Worm (Caenorhabditis elegans): ENCODE measurements around the gene nas-23.

The nas-23 gene

DNA sequence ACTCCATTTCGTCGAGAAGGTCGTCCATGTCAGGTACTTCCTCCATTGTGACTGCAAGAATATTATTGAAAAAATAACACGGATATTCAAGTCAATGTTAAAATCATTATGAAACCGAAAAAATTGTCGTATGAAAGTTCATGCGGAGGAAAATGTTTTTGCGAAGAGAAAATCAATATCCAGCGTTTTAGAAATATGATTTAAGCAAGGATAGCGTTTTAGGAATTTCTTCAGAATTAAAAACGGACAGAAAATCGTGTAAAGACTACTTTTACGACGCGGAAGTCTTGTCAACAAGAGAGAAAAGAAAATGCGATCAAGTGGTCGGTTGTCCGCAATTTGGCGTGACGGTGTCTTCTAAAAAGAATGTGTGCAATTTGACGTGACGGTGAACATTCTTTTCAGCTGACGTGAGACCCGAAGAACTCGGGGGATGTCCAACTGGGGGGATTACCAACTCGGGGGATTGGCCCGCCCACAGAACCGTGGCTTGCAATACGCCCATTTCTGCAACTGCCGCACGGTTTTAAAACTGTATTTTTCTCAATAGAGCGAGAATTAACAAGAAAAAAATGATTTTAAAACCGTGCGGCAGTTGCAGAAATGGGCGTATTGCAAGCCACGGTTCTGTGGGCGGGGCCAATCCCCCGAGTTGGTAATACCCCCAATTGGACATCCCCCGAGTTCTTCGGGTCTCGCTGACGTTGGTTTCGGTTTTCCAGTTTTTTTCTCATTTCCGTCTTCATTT, 14.8 kb downstream of the nas-23 start, which contains the start of the genes aka-1 and ubc-6 (continued):
- peak; percentile 78 for TF ChIP-seq mes-2 (tag; optimal IDR thresholded peaks at IDR 0.05; ENCODE audit: poor library complexity, severe bottlenecking)
- peak; percentile 14 for TF ChIP-seq ztf-7 (tag; optimal IDR thresholded peaks at IDR 0.05)
- TF ChIP-seq snpc-4 (tag; optimal IDR thresholded peaks at IDR 0.05), result no peak
- TF ChIP-seq nhr-42 (GFP tag; IDR thresholded peaks at IDR 0.05), result peak; percentile 94
- peak; percentile 87 for TF ChIP-seq lin-1 (GFP tag; IDR thresholded peaks at IDR 0.05)
- peak; percentile 89 for TF ChIP-seq nhr-102 (tag; optimal IDR thresholded peaks at IDR 0.05)
- no peak for TF ChIP-seq ama-1 (optimal IDR thresholded peaks at IDR 0.05)
- TF ChIP-seq zfp-2 (tag; optimal IDR thresholded peaks at IDR 0.05), result peak; percentile 60
- no peak for TF ChIP-seq attf-4 (tag; optimal IDR thresholded peaks at IDR 0.05)
- TF ChIP-seq fkh-10 (GFP tag; optimal IDR thresholded peaks at IDR 0.05), result peak; percentile 47
- no peak for TF ChIP-seq ceh-28 (tag; optimal IDR thresholded peaks at IDR 0.05)
- no peak for TF ChIP-seq F26F4.8 (GFP tag; conservative IDR thresholded peaks at IDR 0.05)
- no peak for TF ChIP-seq egl-27 (tag; optimal IDR thresholded peaks at IDR 0.05)
- peak; percentile 72 to 86 for TF ChIP-seq lsy-2 (tag; optimal IDR thresholded peaks at IDR 0.05)
- TF ChIP-seq T26A8.4 (GFP tag; IDR thresholded peaks at IDR 0.05), result peak; percentile 95
- TF ChIP-seq nhr-76 (tag; optimal IDR thresholded peaks at IDR 0.05), result peak; percentile 8
- TF ChIP-seq ces-1 (GFP tag; optimal IDR thresholded peaks at IDR 0.05), result peak; percentile 24

DNA sequence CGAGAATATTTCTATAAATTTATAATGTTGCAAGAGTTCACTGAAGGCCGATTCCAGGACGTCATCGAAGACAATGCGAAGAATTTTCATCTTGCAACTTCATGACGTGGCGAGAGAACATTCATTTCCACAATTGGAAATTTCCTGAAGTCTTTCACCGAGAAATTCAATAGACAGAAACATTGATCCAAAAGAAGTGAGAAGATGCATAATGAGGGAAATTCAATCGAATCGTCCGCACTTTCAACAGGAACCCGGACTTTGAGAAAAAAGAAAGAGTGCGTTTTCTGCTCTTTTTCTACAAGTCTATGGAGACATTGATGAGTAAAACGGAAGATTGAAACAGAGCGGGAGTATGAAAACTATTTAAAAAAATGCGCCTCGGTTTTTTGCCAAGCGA, 24.2 kb downstream of the nas-23 start:
- peak; percentile 64 for TF ChIP-seq fkh-10 (GFP tag; optimal IDR thresholded peaks at IDR 0.05)
- no peak for TF ChIP-seq hlh-30 (tag; optimal IDR thresholded peaks at IDR 0.05; ENCODE audit: insufficient read depth)
- TF ChIP-seq ces-1 (GFP tag; optimal IDR thresholded peaks at IDR 0.05), result peak; percentile 40
- TF ChIP-seq madf-5 (GFP tag; IDR thresholded peaks at IDR 0.05), result no peak

DNA sequence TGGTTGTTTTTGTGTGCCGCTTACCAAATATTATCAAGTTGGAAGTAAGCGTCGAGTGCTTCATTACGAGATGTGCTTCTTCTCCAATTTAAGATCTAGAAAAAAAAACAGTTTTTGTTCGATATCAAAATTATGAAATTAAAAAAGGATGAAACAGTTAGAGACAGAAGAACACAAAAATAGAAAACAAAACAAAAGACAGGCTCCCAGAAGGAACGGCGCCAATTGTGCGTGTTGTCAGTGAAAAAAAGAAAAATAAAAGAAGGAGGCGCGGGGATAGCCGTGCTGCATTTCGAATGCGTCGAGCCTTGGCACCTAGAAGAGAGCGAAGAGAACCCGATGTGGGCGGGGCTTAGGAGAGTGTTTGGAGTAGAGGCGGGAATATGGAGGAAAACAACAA, 28.0 kb downstream of the nas-23 start, which contains the start of gene sro-1:
TSS of gene sro-1 (minus strand) at position 101 of the 400 bp plus-strand sequence.
- TF ChIP-seq ceh-32 (tag; optimal IDR thresholded peaks at IDR 0.05; ENCODE audit: poor library complexity), result no peak
- no peak for TF ChIP-seq nhr-42 (GFP tag; IDR thresholded peaks at IDR 0.05)
- no peak for TF ChIP-seq dmd-9 (GFP tag; IDR thresholded peaks at IDR 0.05)

DNA sequence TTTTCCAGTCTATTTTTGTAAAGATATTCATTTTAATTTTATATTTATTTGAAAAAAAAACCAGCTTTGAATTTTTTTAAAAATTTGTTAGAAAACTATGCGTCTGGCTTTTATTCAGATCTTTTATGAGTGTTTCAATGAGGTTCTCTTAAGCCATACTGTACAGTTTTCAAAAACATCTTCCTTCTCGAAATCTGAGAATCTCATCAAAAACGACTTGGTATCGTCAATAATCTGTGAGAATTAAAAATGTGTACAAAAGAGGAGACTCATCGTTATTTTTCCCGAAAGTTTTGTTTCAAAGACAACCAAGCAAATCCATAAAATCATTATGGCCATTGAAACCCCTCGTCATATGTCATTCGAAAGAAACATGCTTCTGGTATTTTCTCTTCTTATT, 34.3 kb downstream of the nas-23 start, which contains the start of gene D1022.2:
TSS of gene D1022.2 (plus strand) at position 301 of the 400 bp plus-strand sequence.
- TF ChIP-seq Y105C5A.15 (GFP tag; IDR thresholded peaks at IDR 0.05), result 0 out of 2 replicates have a peak, but pooled peaks have one; percentile 14
- TF ChIP-seq pqm-1 (tag; optimal IDR thresholded peaks at IDR 0.05), result no peak

DNA sequence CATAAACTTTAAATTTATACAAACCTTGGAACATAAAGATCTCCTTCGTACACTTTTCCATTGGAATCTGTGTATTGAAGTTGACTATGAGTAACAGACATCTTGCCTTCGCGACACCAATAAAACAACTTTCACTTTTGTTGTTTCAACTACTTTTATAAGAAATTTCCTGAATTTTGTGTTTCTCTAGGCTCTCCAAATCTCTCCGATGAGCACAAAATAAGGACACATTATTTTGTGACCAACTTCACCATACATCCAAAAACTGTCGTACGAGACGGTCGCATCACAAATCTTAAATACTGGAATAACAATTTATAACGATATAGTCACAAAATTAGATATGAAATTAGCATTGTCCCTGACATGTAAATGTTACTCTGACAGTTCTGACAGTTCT, 34.8 kb downstream of the nas-23 start, which contains the start of gene D1022.5:
TSS of gene D1022.5 (minus strand) at position 101 of the 400 bp plus-strand sequence.
- TF ChIP-seq lin-39 (tag; optimal IDR thresholded peaks at IDR 0.05), result no peak
- no peak for TF ChIP-seq gei-8 (GFP tag; optimal IDR thresholded peaks at IDR 0.05)
- TF ChIP-seq madf-9 (GFP tag; conservative IDR thresholded peaks at IDR 0.05), result no peak
- TF ChIP-seq nhr-102 (tag; optimal IDR thresholded peaks at IDR 0.05), result peak; percentile 54
- TF ChIP-seq spr-1 (tag; optimal IDR thresholded peaks at IDR 0.05), result no peak

DNA sequence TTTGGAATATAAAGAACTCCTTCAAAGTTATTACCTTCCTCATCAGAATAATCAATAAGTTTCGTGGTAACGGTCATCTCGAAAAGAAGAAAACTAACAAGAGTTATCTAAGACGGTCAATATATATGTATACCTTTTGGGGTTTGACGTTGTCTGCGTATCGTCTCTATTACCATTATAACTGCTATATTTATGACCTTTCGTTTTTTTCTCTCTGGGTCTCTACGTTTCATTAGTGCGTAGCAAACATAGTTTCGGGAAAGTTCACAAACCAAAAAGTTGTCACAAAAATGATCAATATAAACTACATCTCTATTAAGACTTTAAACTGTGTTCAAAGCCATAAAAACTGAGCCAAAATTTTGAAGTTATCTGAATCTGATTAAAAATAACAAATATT, 36.3 kb downstream of the nas-23 start, which contains the start of gene D1022.4:
TSS of gene D1022.4 (minus strand) at position 83 of the 400 bp plus-strand sequence.
- TF ChIP-seq egl-27 (tag; optimal IDR thresholded peaks at IDR 0.05), result no peak
- peak; percentile 19 for TF ChIP-seq hlh-30 (tag; optimal IDR thresholded peaks at IDR 0.05; ENCODE audit: insufficient read depth)
- no peak for TF ChIP-seq F44E2.7 (GFP tag; IDR thresholded peaks at IDR 0.05)
- no peak for TF ChIP-seq aha-1 (tag)
- no peak for TF ChIP-seq ceh-62 (tag; optimal IDR thresholded peaks at IDR 0.05)
- no peak for TF ChIP-seq lin-1 (GFP tag; IDR thresholded peaks at IDR 0.05)
- TF ChIP-seq nhr-102 (tag; optimal IDR thresholded peaks at IDR 0.05), result peak; percentile 77
- TF ChIP-seq mes-2 (tag; optimal IDR thresholded peaks at IDR 0.05; ENCODE audit: poor library complexity, severe bottlenecking), result peak; percentile 23
- no peak for TF ChIP-seq nhr-25 (tag; optimal IDR thresholded peaks at IDR 0.05; ENCODE audit: borderline replicate concordance, insufficient read depth)
- no peak for TF ChIP-seq madf-9 (GFP tag; conservative IDR thresholded peaks at IDR 0.05)
- peak; percentile 69 for TF ChIP-seq nhr-28 (tag; optimal IDR thresholded peaks at IDR 0.05)
- no peak for TF ChIP-seq ztf-11 (tag; optimal IDR thresholded peaks at IDR 0.05)
- no peak for TF ChIP-seq R02D3.7 (tag; optimal IDR thresholded peaks at IDR 0.05)
- no peak for TF ChIP-seq nhr-76 (tag; optimal IDR thresholded peaks at IDR 0.05)
- peak; percentile 37 for TF ChIP-seq pqm-1 (tag; optimal IDR thresholded peaks at IDR 0.05)
- no peak for TF ChIP-seq zag-1 (tag; optimal IDR thresholded peaks at IDR 0.05)
- TF ChIP-seq lin-38 (GFP tag; IDR thresholded peaks at IDR 0.05), result no peak
- TF ChIP-seq hlh-11 (tag; optimal IDR thresholded peaks at IDR 0.05), result peak; percentile 9
- TF ChIP-seq mdl-1 (tag; optimal IDR thresholded peaks at IDR 0.05), result peak in 1 of 2 experiments; percentile 15
- no peak for TF ChIP-seq arid-1 (GFP tag; conservative IDR thresholded peaks at IDR 0.05)
